Worm (Caenorhabditis elegans) whole organism, young adult: Measurements from ENCODE around the gene gsp-1.

Experiments used
- K12H6.12 ChIP-seq: fragments of 200-800 bp; sonication (Bioruptor generic); optimal IDR thresholded peaks from 2 replicates; lab custom pipeline; 2018; ENCODE audit warnings: mild to moderate bottlenecking, missing genetic modification characterization, missing compliant biosample characterization
- ztf-22 ChIP-seq: fragments of 200-800 bp; sonication (Bioruptor generic); optimal IDR thresholded peaks from 2 replicates; lab custom pipeline; 2018; ENCODE audit warnings: mild to moderate bottlenecking, missing genetic modification characterization, moderate library complexity, missing compliant biosample characterization

DNA sequence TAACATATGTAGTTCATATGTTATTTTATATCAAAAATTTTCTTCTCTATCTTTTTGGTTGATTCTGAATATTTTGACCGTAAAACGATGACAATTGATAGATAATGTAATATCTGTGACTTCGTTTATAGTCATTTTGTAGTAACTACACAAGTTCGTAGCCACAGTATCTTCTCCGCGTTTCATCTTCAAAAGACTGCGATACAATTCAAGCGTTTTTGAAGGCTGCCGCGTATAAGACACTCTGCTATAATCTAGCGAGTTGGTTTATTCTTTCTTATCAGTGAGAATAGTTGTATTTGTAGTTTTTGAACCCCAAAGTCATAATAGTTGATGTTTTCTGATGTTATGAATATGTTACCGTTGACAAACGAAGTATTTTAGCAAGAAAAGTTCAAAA is 25.3 kb upstream of the gsp-1 start, which contains the start of gene ugt-34:
- TF ChIP-seq K12H6.12 (tag; lab: Kevin White, UChicago) (no peak), ztf-22 (GFP tag; lab: Kevin White, UChicago) (no peak)
